Worm (Caenorhabditis elegans) whole organism, L1 larva: ENCODE results near the gene F37B4.10.

Experiments
- ces-1 ChIP-seq: fragments of 150-350 bp; optimal IDR thresholded peaks from 2 replicates; lab custom pipeline; 2014; ENCODE audit warnings: missing biosample characterization, missing genetic modification reagents, missing genetic modification characterization
- fkh-10 ChIP-seq: sonication (generic microtip); optimal IDR thresholded peaks from 2 replicates; lab custom pipeline; 2017; ENCODE audit warnings: missing biosample characterization, missing genetic modification reagents, missing genetic modification characterization

- TF ChIP-seq ces-1 (GFP tag; lab: Kevin White, UChicago) (no peak), fkh-10 (no peak)
Measured at ce11 chrV:2891927-2892326, 14.5 kb upstream of the F37B4.10 start, which contains the start of gene F37B4.15.
